Fruit fly (Drosophila melanogaster): ENCODE results near the gene CG8006.
"Not testable (repeated sequence)": the region's sequence is repeated elsewhere in the genome, so short reads cannot be mapped to it uniquely, and the experiment has no call there.

CG8006 gene

DNA sequence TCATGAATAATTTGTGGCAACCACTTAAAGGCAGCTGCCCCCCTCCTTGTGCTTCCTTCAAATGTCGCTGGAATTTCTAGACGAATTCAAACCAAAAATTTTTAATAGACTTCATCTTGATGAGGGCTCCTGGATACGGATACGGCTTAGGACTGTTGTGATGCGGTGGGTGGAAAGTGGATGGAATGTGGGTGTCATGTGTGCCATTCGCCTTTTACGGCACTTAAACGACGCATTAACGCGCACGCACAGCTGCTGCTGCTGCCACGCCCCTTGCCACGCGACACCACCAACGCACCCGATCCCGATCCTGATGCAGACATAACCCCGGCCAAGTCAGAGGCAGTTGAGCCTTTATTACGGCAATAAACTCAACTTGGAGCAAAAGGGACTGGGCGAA lies 8.0 kb downstream of the CG8006 start:
- TF ChIP-seq Dif (GFP tag; optimal IDR thresholded peaks at IDR 0.05; ENCODE audit: partially characterized antibody) (no peak), Sp1 (GFP tag; optimal IDR thresholded peaks at IDR 0.05) (no peak), dl (GFP tag; optimal IDR thresholded peaks at IDR 0.05; ENCODE audit: insufficient read depth in 1 of 2, partially characterized antibody in 2 of 2) (no peak), dsf (GFP tag; optimal IDR thresholded peaks at IDR 0.05; ENCODE audit: borderline replicate concordance) (no peak)

DNA sequence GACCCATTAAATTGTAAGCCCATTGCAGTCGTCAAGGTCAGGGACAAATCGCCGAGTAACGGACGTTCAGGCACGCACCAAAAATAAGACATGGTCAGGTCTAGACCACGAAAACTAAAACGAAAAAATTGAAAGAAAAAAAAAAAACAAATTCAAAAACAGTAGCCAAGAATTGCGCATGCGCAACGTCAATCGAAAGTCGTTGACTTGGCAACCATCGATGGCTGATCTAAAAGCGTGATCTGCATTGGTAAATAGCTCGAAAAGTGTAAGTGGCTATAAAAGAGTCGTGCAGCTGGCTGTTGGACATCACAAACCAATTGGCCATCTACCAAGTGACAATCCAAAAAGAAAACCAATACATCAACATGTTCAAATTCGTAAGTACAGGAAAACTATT lies 10.1 kb downstream of the CG8006 start, which contains the start of gene CG13678:
Gene CG13678 (plus strand): TSS at position 307 of the 400 bp plus-strand sequence.
- TF ChIP-seq Abd-B (GFP tag; optimal IDR thresholded peaks at IDR 0.05) (no peak), woc (GFP tag; optimal IDR thresholded peaks at IDR 0.05) (no peak), pan (optimal IDR thresholded peaks at IDR 0.05) (no peak), Jra (GFP tag; optimal IDR thresholded peaks at IDR 0.05) (no peak), dl (GFP tag; optimal IDR thresholded peaks at IDR 0.05; ENCODE audit: insufficient read depth in 1 of 2, partially characterized antibody in 2 of 2) (no peak), rgr (GFP tag; optimal IDR thresholded peaks at IDR 0.05) (no peak), foxo (GFP tag; optimal IDR thresholded peaks at IDR 0.05) (no peak), fru (GFP tag; optimal IDR thresholded peaks at IDR 0.05) (no peak), brk (GFP tag; optimal IDR thresholded peaks at IDR 0.05) (no peak), Hr83 (GFP tag; optimal IDR thresholded peaks at IDR 0.05; ENCODE audit: poor library complexity, severe bottlenecking) (no peak), CG32264 (GFP tag; optimal IDR thresholded peaks at IDR 0.05) (no peak)

DNA sequence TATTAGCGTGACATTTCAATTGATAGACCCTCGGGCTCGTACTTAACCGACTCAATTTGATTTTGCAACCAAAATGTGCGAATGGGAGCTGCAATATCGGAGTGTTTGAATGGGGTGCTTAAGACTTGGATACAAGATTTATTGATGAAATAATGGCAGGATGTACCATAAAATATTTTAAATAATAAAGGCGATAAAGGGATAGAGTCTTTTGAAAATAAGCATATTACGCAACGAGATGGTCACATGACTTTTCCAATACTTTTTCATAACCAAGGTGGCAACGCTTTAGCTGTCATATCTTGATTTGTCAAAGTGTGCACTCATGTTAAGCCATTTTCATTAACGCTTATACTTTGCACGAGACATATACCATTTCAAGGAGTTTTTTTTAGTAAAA lies 17.2 kb downstream of the CG8006 start, which contains the start of gene eIF4E3:
Gene eIF4E3 (plus strand): TSS at position 301 of the 400 bp plus-strand sequence.
- TF ChIP-seq jim (GFP tag; optimal IDR thresholded peaks at IDR 0.05) (no peak), Myc (optimal IDR thresholded peaks at IDR 0.05) (no peak), lola (GFP tag; optimal IDR thresholded peaks at IDR 0.05) (no peak)

DNA sequence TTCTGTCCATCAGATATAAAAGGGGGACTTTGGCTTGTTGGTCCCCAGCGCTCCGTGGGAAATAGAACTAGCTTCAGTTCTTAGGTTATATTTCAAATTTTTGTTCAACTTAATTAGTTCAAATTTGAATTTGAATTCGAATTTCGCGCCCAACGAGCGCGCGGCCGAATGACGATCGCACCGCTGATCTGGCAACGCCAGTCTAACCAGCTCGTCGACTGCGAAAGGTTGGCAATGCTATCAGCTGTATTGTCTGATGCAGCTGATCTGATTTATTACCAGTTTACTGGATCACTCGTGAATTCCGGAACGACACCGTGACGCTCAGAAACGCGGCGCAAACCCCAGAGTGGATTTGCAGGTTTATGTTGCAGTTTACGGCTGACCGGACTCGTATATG lies 26.7 kb downstream of the CG8006 start, which contains the start of gene Dscam4:
Gene Dscam4 (plus strand): TSS at position 301 of the 400 bp plus-strand sequence.
- not testable (repeated sequence) for TF ChIP-seq brk, ey, Sp1 (GFP tag; optimal IDR thresholded peaks at IDR 0.05)

DNA sequence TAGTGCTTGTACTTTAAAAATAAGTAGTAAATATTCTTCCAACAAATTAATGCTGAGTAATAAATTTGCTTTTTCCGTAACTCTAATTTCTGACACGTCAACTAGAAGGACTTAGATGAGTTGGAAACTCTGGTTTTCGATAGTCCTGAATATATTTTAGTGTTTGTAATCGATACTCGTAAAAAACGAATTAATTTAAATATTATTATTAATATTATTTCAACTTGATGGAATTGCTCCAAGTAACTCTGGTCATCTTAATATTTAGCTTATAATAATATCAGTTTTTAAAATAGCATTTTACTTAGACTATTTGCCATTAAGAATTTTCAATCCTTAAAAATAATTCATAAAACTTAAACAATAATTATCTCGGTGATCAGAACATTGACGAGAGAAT lies 28.8 kb downstream of the CG8006 start, which contains the start of gene CG7213:
Gene CG7213 (minus strand): TSS at position 101 of the 400 bp plus-strand sequence.
- TF ChIP-seq dl (GFP tag; optimal IDR thresholded peaks at IDR 0.05; ENCODE audit: insufficient read depth in 1 of 2, partially characterized antibody in 2 of 2) (no peak), pan (optimal IDR thresholded peaks at IDR 0.05) (no peak), Abd-B (GFP tag; optimal IDR thresholded peaks at IDR 0.05) (no peak), CG9705 (GFP tag; optimal IDR thresholded peaks at IDR 0.05) (no peak), N (GFP tag; optimal IDR thresholded peaks at IDR 0.05) (no peak), dmrt93B (GFP tag; optimal IDR thresholded peaks at IDR 0.05) (no peak), woc (GFP tag; optimal IDR thresholded peaks at IDR 0.05) (no peak), Jra (GFP tag; optimal IDR thresholded peaks at IDR 0.05) (no peak), rgr (GFP tag; optimal IDR thresholded peaks at IDR 0.05) (no peak), GATAd (GFP tag; optimal IDR thresholded peaks at IDR 0.05) (no peak), CG32264 (GFP tag; optimal IDR thresholded peaks at IDR 0.05) (no peak), sv (GFP tag; optimal IDR thresholded peaks at IDR 0.05) (no peak), usp (GFP tag; optimal IDR thresholded peaks at IDR 0.05) (no peak)

DNA sequence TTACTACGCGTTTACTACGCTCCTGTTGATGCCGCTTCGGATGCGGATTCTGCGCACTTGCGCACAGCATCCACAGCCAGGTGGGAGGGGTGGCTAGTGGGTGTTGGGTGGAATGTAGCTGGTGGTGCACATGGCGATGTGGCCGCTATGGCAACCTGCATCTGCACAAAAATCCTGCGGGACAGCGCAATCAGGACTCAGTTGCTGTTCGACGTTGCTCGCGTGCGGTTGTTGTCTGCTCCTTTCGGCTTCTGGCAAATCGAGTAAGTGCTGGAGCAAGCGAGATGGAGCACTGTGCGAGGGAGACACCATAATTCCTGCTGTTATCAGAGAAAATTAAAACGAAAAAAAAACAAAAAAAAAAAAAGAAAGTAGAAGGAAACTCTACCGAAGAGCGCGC lies 29.2 kb downstream of the CG8006 start:
- no peak for TF ChIP-seq tai (GFP tag; optimal IDR thresholded peaks at IDR 0.05)
- TF ChIP-seq Jra (GFP tag; optimal IDR thresholded peaks at IDR 0.05): no peak
- TF ChIP-seq N (GFP tag; optimal IDR thresholded peaks at IDR 0.05): no peak
- TF ChIP-seq ey (GFP tag; optimal IDR thresholded peaks at IDR 0.05): no peak
- TF ChIP-seq jim (GFP tag; optimal IDR thresholded peaks at IDR 0.05): no peak
- TF ChIP-seq Abd-B (GFP tag; optimal IDR thresholded peaks at IDR 0.05): no peak
- no peak for TF ChIP-seq br (GFP tag; optimal IDR thresholded peaks at IDR 0.05)
- no peak for TF ChIP-seq foxo (GFP tag; optimal IDR thresholded peaks at IDR 0.05)
- TF ChIP-seq CrebA (GFP tag; optimal IDR thresholded peaks at IDR 0.05; ENCODE audit: borderline replicate concordance): no peak
- no peak for TF ChIP-seq Sp1 (GFP tag; optimal IDR thresholded peaks at IDR 0.05)
- no peak for TF ChIP-seq dl (GFP tag; optimal IDR thresholded peaks at IDR 0.05; ENCODE audit: insufficient read depth in 1 of 2, partially characterized antibody in 2 of 2)
- no peak for TF ChIP-seq CG9705 (GFP tag; optimal IDR thresholded peaks at IDR 0.05)
- TF ChIP-seq brk (GFP tag; optimal IDR thresholded peaks at IDR 0.05): no peak
- TF ChIP-seq dmrt93B (GFP tag; optimal IDR thresholded peaks at IDR 0.05): no peak
- TF ChIP-seq woc (GFP tag; optimal IDR thresholded peaks at IDR 0.05): no peak
